Fruit fly (Drosophila melanogaster) whole organism, embryonic: Measurements from ENCODE around the gene shv.

Experiments
- Atf-2 ChIP-seq: fragments of 200-800 bp; sonication (Bioruptor generic); optimal IDR thresholded peaks from 2 replicates; lab custom pipeline; 2016; ENCODE audit warnings: missing biosample characterization, missing genetic modification characterization
- Awh ChIP-seq: fragments of 200-800 bp; sonication (Bioruptor generic); IDR thresholded peaks from 2 replicates; pipeline ENCODE4, ENCODE4 v1.3.6; 2022; ENCODE audit warnings: missing biosample characterization, missing genetic modification characterization
- CG10366 ChIP-seq: fragments of 200-800 bp; sonication (Bioruptor generic); IDR thresholded peaks from 2 replicates; pipeline ENCODE4 v1.3.6; 2022; ENCODE audit warnings: missing biosample characterization, missing genetic modification characterization
- CG10565 ChIP-seq: fragments of 200-800 bp; sonication (Bioruptor generic); optimal IDR thresholded peaks from 3 replicates; lab custom pipeline; 2016; ENCODE audit warnings: missing biosample characterization, mild to moderate bottlenecking, missing genetic modification characterization
- CG10654 ChIP-seq: fragments of 200-800 bp; sonication (Bioruptor generic); optimal IDR thresholded peaks from 2 replicates; lab custom pipeline; 2016; ENCODE audit warnings: missing biosample characterization, missing genetic modification characterization
- CG12155 ChIP-seq: fragments of 200-800 bp; sonication (Bioruptor generic); optimal IDR thresholded peaks from 3 replicates; lab custom pipeline; 2016; ENCODE audit warnings: missing biosample characterization, missing genetic modification characterization
- CG15269 ChIP-seq: fragments of 200-800 bp; sonication (Bioruptor generic); optimal IDR thresholded peaks from 2 replicates; lab custom pipeline; 2018; ENCODE audit warnings: missing biosample characterization, mild to moderate bottlenecking, missing genetic modification characterization, moderate library complexity
- CG15479 ChIP-seq: fragments of 200-800 bp; sonication (Bioruptor generic); optimal IDR thresholded peaks from 3 replicates; lab custom pipeline; 2019; ENCODE audit warnings: missing biosample characterization, mild to moderate bottlenecking, missing genetic modification characterization, moderate library complexity
- CG17359 ChIP-seq: fragments of 200-800 bp; sonication (Bioruptor generic); optimal IDR thresholded peaks from 3 replicates; lab custom pipeline; 2018; ENCODE audit warnings: missing biosample characterization, mild to moderate bottlenecking, missing genetic modification characterization, moderate library complexity
- CG17385 ChIP-seq: fragments of 200-800 bp; sonication (Bioruptor generic); optimal IDR thresholded peaks from 3 replicates; lab custom pipeline; 2018; ENCODE audit warnings: missing biosample characterization, mild to moderate bottlenecking, missing genetic modification characterization
- CG1792 ChIP-seq: fragments of 200-800 bp; sonication (Bioruptor generic); optimal IDR thresholded peaks from 2 replicates; lab custom pipeline; 2016; ENCODE audit warnings: missing biosample characterization, missing genetic modification characterization
- CG18619 ChIP-seq: fragments of 200-800 bp; sonication (Bioruptor generic); optimal IDR thresholded peaks from 3 replicates; lab custom pipeline; 2017; ENCODE audit warnings: missing biosample characterization, mild to moderate bottlenecking, missing genetic modification characterization
- CG2120 ChIP-seq: fragments of 200-800 bp; sonication (Bioruptor generic); optimal IDR thresholded peaks from 3 replicates; lab custom pipeline; 2016; ENCODE audit warnings: missing biosample characterization, missing genetic modification characterization
- CG2199 ChIP-seq: fragments of 200-800 bp; sonication (Bioruptor generic); IDR thresholded peaks from 3 replicates; pipeline ENCODE4 v1.3.6; 2022; ENCODE audit warnings: missing biosample characterization, missing genetic modification characterization
- CG2889 ChIP-seq: fragments of 200-800 bp; sonication (Bioruptor generic); IDR thresholded peaks from 3 replicates; pipeline ENCODE4 v1.3.6; 2022; ENCODE audit warnings: missing biosample characterization, missing genetic modification characterization
- CG3163 ChIP-seq: fragments of 200-800 bp; sonication (Bioruptor generic); optimal IDR thresholded peaks from 3 replicates; lab custom pipeline; 2016; ENCODE audit warnings: missing biosample characterization, missing genetic modification characterization
- CG33557 ChIP-seq: fragments of 200-800 bp; sonication (Bioruptor generic); optimal IDR thresholded peaks from 2 replicates; lab custom pipeline; 2019; ENCODE audit warnings: missing biosample characterization, mild to moderate bottlenecking, missing genetic modification characterization, moderate library complexity
- CG5180 ChIP-seq: fragments of 200-800 bp; sonication (Bioruptor generic); optimal IDR thresholded peaks from 3 replicates; lab custom pipeline; 2017; ENCODE audit warnings: missing biosample characterization, missing genetic modification characterization, mild to moderate bottlenecking, moderate library complexity, missing genetic modification reagents
- CG6654 ChIP-seq: fragments of 200-800 bp; sonication (Bioruptor generic); optimal IDR thresholded peaks from 2 replicates; lab custom pipeline; 2017; ENCODE audit warnings: missing biosample characterization, mild to moderate bottlenecking, missing genetic modification characterization
- CG7963 ChIP-seq: fragments of 200-800 bp; sonication (Bioruptor generic); IDR thresholded peaks from 3 replicates; pipeline ENCODE4 v1.3.6; 2022; ENCODE audit warnings: missing biosample characterization, missing genetic modification characterization; ENCODE audit not compliant: partially characterized antibody
- CG8359 ChIP-seq: fragments of 200-800 bp; sonication (Bioruptor generic); optimal IDR thresholded peaks from 2 replicates; lab custom pipeline; 2017; ENCODE audit warnings: missing biosample characterization, mild to moderate bottlenecking, missing genetic modification characterization, borderline replicate concordance
- CG8924 ChIP-seq: fragments of 200-800 bp; optimal IDR thresholded peaks from 3 replicates; lab custom pipeline; 2019; ENCODE audit warnings: missing biosample characterization, mild to moderate bottlenecking, missing genetic modification characterization, moderate library complexity
- CTCF ChIP-seq: fragments of 200-800 bp; sonication (Bioruptor generic); optimal IDR thresholded peaks from 2 replicates; lab custom pipeline; 2017; ENCODE audit warnings: missing biosample characterization, mild to moderate bottlenecking, missing genetic modification characterization, moderate library complexity
- CkIIα-i1 ChIP-seq: fragments of 200-800 bp; sonication (Bioruptor generic); IDR thresholded peaks from 2 replicates; pipeline ENCODE4 v1.3.6; 2022; ENCODE audit warnings: missing biosample characterization, missing genetic modification characterization
- Dbx ChIP-seq: fragments of 200-800 bp; sonication (Bioruptor generic); IDR thresholded peaks from 3 replicates; pipeline ENCODE4 v1.3.6; 2022; ENCODE audit warnings: missing biosample characterization, missing genetic modification characterization
- Eip74EF ChIP-seq, 2 experiments: fragments of 200-800 bp in 1 of 2; fragments of >200 bp in 1 of 2; sonication (Bioruptor generic) in 1 of 2; optimal IDR thresholded peaks; 2 replicates each; lab custom pipeline; 2017 to 2019; ENCODE audit warnings: missing biosample characterization in 2 of 2, missing genetic modification characterization in 2 of 2, mild to moderate bottlenecking in 1 of 2, moderate library complexity in 1 of 2
- Ets65A ChIP-seq: fragments of 200-800 bp; sonication (Bioruptor generic); peaks from one replicate; lab custom pipeline; 2016; ENCODE audit warnings: missing biosample characterization, missing genetic modification characterization
- Hey ChIP-seq: fragments of 200-800 bp; sonication (Bioruptor generic); optimal IDR thresholded peaks from 3 replicates; lab custom pipeline; 2018; ENCODE audit warnings: missing biosample characterization, mild to moderate bottlenecking, missing genetic modification characterization
- Rx ChIP-seq: fragments of 200-800 bp; sonication (Bioruptor generic); IDR thresholded peaks from 2 replicates; pipeline ENCODE4 v1.3.6; 2022; ENCODE audit warnings: missing biosample characterization, missing genetic modification characterization
- Six4 ChIP-seq: fragments of 200-800 bp; sonication (Bioruptor generic); optimal IDR thresholded peaks from 2 replicates; lab custom pipeline; 2016; ENCODE audit warnings: missing biosample characterization, missing genetic modification characterization
- Tbp ChIP-seq: fragments of >200 bp; optimal IDR thresholded peaks from 2 replicates; lab custom pipeline; 2018; ENCODE audit warnings: missing biosample characterization, missing genetic modification characterization
- Trl ChIP-seq, 3 experiments: fragments of >200 bp in 2 of 3; fragments of 200-800 bp in 1 of 3; sonication (Bioruptor generic) in 1 of 3; optimal IDR thresholded peaks; 2 replicates in 1 of 3; 3 replicates in 2 of 3; lab custom pipeline; 2016 to 2017; ENCODE audit warnings: missing biosample characterization in 1 of 3, missing genetic modification characterization in 1 of 3
- ac ChIP-seq: fragments of 200-800 bp; sonication (Bioruptor generic); optimal IDR thresholded peaks from 3 replicates; lab custom pipeline; 2017; ENCODE audit warnings: missing biosample characterization, mild to moderate bottlenecking, missing genetic modification characterization
- fd96Cb ChIP-seq: fragments of 200-800 bp; sonication (Bioruptor generic); optimal IDR thresholded peaks from 2 replicates; lab custom pipeline; 2018; ENCODE audit warnings: missing biosample characterization, mild to moderate bottlenecking, missing genetic modification characterization, moderate library complexity
- hb ChIP-seq: fragments of 200-800 bp; sonication (Bioruptor generic); IDR thresholded peaks from 3 replicates; pipeline ENCODE4 v1.3.6; 2022; ENCODE audit warnings: missing biosample characterization, missing genetic modification characterization; ENCODE audit not compliant: partially characterized antibody
- her ChIP-seq: fragments of 200-800 bp; sonication (Bioruptor generic); optimal IDR thresholded peaks from 2 replicates; lab custom pipeline; 2016; ENCODE audit warnings: missing biosample characterization, missing genetic modification characterization
- kni ChIP-seq: fragments of 200-800 bp; sonication (Bioruptor generic); optimal IDR thresholded peaks from 3 replicates; lab custom pipeline; 2017; ENCODE audit warnings: mild to moderate bottlenecking, missing biosample characterization, missing genetic modification reagents, missing genetic modification characterization
- lmd ChIP-seq: fragments of 200-800 bp; sonication (Bioruptor generic); IDR thresholded peaks from 2 replicates; pipeline ENCODE4 v1.3.6; 2022; ENCODE audit warnings: missing biosample characterization, missing genetic modification characterization
- lola ChIP-seq, 3 experiments: fragments of >200 bp in 2 of 3; fragments of 200-800 bp in 1 of 3; sonication (Bioruptor generic) in 1 of 3; optimal IDR thresholded peaks; 2 replicates each; lab custom pipeline; 2017 to 2019; ENCODE audit warnings: missing biosample characterization in 3 of 3, missing genetic modification characterization in 3 of 3, mild to moderate bottlenecking in 1 of 3, moderate library complexity in 1 of 3
- p53 ChIP-seq: fragments of 200-800 bp; sonication (Bioruptor generic); optimal IDR thresholded peaks from 2 replicates; lab custom pipeline; 2016; ENCODE audit warnings: missing biosample characterization, missing genetic modification characterization
- pfk ChIP-seq: fragments of 200-800 bp; sonication (Bioruptor generic); optimal IDR thresholded peaks from 2 replicates; lab custom pipeline; 2018; ENCODE audit warnings: missing biosample characterization, mild to moderate bottlenecking, missing genetic modification characterization, moderate library complexity
- pros ChIP-seq: fragments of 200-800 bp; sonication (Bioruptor generic); optimal IDR thresholded peaks from 3 replicates; lab custom pipeline; 2019; ENCODE audit warnings: missing biosample characterization, mild to moderate bottlenecking, missing genetic modification characterization, moderate library complexity
- psq ChIP-seq: fragments of 200-800 bp; sonication (Bioruptor generic); optimal IDR thresholded peaks from 2 replicates; lab custom pipeline; 2017; ENCODE audit warnings: missing biosample characterization, missing genetic modification characterization
- salm ChIP-seq: fragments of 200-800 bp; sonication (Bioruptor generic); optimal IDR thresholded peaks from 2 replicates; lab custom pipeline; 2018; ENCODE audit warnings: missing biosample characterization, mild to moderate bottlenecking, missing genetic modification characterization
- sens-2 ChIP-seq: fragments of 200-800 bp; sonication (Bioruptor generic); IDR thresholded peaks from 2 replicates; pipeline ENCODE4 v1.3.6; 2022; ENCODE audit warnings: missing biosample characterization, missing genetic modification characterization
- sob ChIP-seq: fragments of 200-800 bp; sonication (Bioruptor generic); IDR thresholded peaks from 2 replicates; pipeline ENCODE4 v1.3.6; 2022; ENCODE audit warnings: missing biosample characterization, missing genetic modification characterization
- tap ChIP-seq: fragments of 200-800 bp; optimal IDR thresholded peaks from 3 replicates; lab custom pipeline; 2019; ENCODE audit warnings: missing biosample characterization, mild to moderate bottlenecking, missing genetic modification characterization, moderate library complexity
- toy ChIP-seq: fragments of 200-800 bp; sonication (Bioruptor generic); IDR thresholded peaks from 2 replicates; pipeline ENCODE4 v1.3.6; 2022; ENCODE audit warnings: missing biosample characterization, missing genetic modification characterization
- trem ChIP-seq: fragments of 200-800 bp; optimal IDR thresholded peaks from 3 replicates; lab custom pipeline; 2019; ENCODE audit warnings: missing biosample characterization, mild to moderate bottlenecking, missing genetic modification characterization, moderate library complexity
- vnd ChIP-seq: fragments of 200-800 bp; sonication (Bioruptor generic); IDR thresholded peaks from 3 replicates; pipeline ENCODE4 v1.3.6; 2022; ENCODE audit warnings: missing biosample characterization, missing genetic modification characterization; ENCODE audit not compliant: partially characterized antibody
- zf30C ChIP-seq: fragments of 200-800 bp; sonication (Bioruptor generic); optimal IDR thresholded peaks from 3 replicates; lab custom pipeline; 2018; ENCODE audit warnings: missing biosample characterization, mild to moderate bottlenecking, missing genetic modification characterization

Gene shv

dm6 chr2L:492225-492624, 39.3 kb downstream of the shv start (continued):
- peak; percentile 28 for TF ChIP-seq CG12155
- TF ChIP-seq toy = no peak
- TF ChIP-seq Trl (optimal IDR thresholded peaks at IDR 0.05; lab: Kevin White, UChicago) = no peak
- TF ChIP-seq Trl (GFP tag; optimal IDR thresholded peaks at IDR 0.05; lab: Kevin White, UChicago) = no peak
- no peak for TF ChIP-seq CG10366 (GFP tag; lab: Robert Waterston, UW)
- TF ChIP-seq sob (GFP tag; lab: Robert Waterston, UW) = no peak
- peak; percentile 62 for TF ChIP-seq CG8359 (GFP tag; lab: Kevin White, UChicago)
- TF ChIP-seq CG1792 = no peak
- peak; percentile 78 for TF ChIP-seq CG5180 (GFP tag; lab: Kevin White, UChicago)
- TF ChIP-seq CkIIα-i1 (GFP tag; lab: Robert Waterston, UW) = no peak
- TF ChIP-seq sens-2 (GFP tag; lab: Robert Waterston, UW) = no peak
- TF ChIP-seq CG17359 (tag; lab: Kevin White, UChicago) = no peak
- peak; percentile 92 for TF ChIP-seq CTCF (GFP tag; lab: Kevin White, UChicago)
- TF ChIP-seq trem (tag; lab: Kevin White, UChicago) = peak; percentile 27
- peak; percentile 80 for TF ChIP-seq Ets65A (GFP tag; lab: Kevin White, UChicago)
- no peak for TF ChIP-seq hb (GFP tag; lab: Robert Waterston, UW)
- no peak for TF ChIP-seq salm
- TF ChIP-seq tap (tag; lab: Kevin White, UChicago) = no peak
- no peak for TF ChIP-seq Dbx (GFP tag; lab: Robert Waterston, UW)
- TF ChIP-seq Rx (GFP tag; lab: Robert Waterston, UW) = no peak
- no peak for TF ChIP-seq ac (GFP tag; lab: Kevin White, UChicago)
- TF ChIP-seq CG33557 (GFP tag; lab: Kevin White, UChicago) = no peak
- TF ChIP-seq CG2199 = peak; percentile 79; the same call in 2 of the 3 replicates
- TF ChIP-seq CG17385 (GFP tag; lab: Kevin White, UChicago) = no peak

- TF ChIP-seq CG15479 (GFP tag; lab: Kevin White, UChicago) (no peak), CG8924 (peak; percentile 33), Eip74EF (GFP tag; optimal IDR thresholded peaks at IDR 0.05; lab: Kevin White, UChicago) (peak in 1 of 2 experiments; percentile 16), pfk (GFP tag; lab: Kevin White, UChicago) (no peak), zf30C (GFP tag; lab: Kevin White, UChicago) (no peak), psq (GFP tag; lab: Kevin White, UChicago) (no peak), her (GFP tag; lab: Kevin White, UChicago) (no peak), CG7963 (GFP tag; lab: Robert Waterston, UW) (no peak), CG3163 (no peak), vnd (GFP tag; lab: Robert Waterston, UW) (no peak), p53 (GFP tag; lab: Kevin White, UChicago) (no peak), CG2120 (peak; percentile 5), Atf-2 (peak; percentile 8), Six4 (GFP tag; lab: Kevin White, UChicago) (no peak), CG6654 (no peak), Tbp (GFP tag; lab: Kevin White, UChicago) (no peak), lola (GFP tag; optimal IDR thresholded peaks at IDR 0.05; lab: Kevin White, UChicago) (peak in 1 of 3 experiments; percentile 30), kni (GFP tag; lab: Kevin White, UChicago) (no peak), CG10654 (GFP tag; lab: Kevin White, UChicago) (no peak), CG18619 (GFP tag; lab: Kevin White, UChicago) (no peak), Awh (GFP tag; lab: Robert Waterston, UW) (no peak), lmd (peak; percentile 48; the same call in 1 of the 2 replicates), CG10565 (GFP tag; lab: Kevin White, UChicago) (no peak), fd96Cb (tag; lab: Kevin White, UChicago) (peak; percentile 4), CG15269 (tag; lab: Kevin White, UChicago) (no peak), pros (GFP tag; lab: Kevin White, UChicago) (no peak), Hey (tag; lab: Kevin White, UChicago) (no peak), CG2889 (GFP tag; lab: Robert Waterston, UW) (no peak)
Observed at dm6 chr2L:493274-493673, 40.4 kb downstream of the shv start.
